Worm (Caenorhabditis elegans): Measurements from ENCODE around the gene F18C5.10.

DNA sequence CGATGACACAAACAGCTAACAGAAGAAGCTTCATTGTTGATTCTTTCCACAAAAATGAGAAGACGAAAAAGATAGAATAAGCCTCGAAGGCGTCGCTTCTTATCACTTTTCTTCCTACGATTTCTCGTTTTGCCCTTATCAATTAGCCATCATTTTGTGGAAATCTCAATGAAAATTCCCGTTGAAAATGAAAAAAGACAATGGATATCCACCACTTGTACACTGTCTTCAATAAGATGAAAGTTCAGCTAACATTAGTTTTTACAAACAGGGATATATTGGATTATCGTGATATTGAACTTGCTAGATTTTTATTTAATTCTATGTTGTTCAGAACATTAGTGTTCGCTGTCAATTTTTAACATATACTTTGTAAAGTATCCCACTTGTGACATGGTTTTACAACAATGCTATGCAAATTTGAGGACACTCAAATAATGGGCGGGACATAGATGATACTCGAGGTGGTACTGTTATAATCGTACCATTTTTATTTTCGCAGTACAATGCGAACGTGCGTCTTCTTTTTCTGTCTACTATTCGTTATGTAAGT, 5.5 kb upstream of the F18C5.10 start, which contains the start of the genes F18C5.5 and F18C5.9:
- TF ChIP-seq ref-1 (GFP tag; conservative IDR thresholded peaks at IDR 0.05), result no peak
- TF ChIP-seq klf-2 (GFP tag; conservative IDR thresholded peaks at IDR 0.05), result no peak
- no peak for TF ChIP-seq flt-1 (GFP tag; IDR thresholded peaks at IDR 0.05)
